Worm (Caenorhabditis elegans): ENCODE measurements around the gene F08G2.8.

The F08G2.8 gene

ce11 chrII:13872191-13872889, 20.2 kb downstream of the F08G2.8 start, which contains the start of the genes cup-14 and ndub-8 (continued):
- peak; percentile 65 for TF ChIP-seq ceh-82 (tag; optimal IDR thresholded peaks at IDR 0.05)

ce11 chrII:13875734-13876133, 23.6 kb downstream of the F08G2.8 start, which contains the start of gene ing-3:
TSS of gene ing-3 (plus strand) at chrII:13876034.
- no peak for TF ChIP-seq ama-1 (optimal IDR thresholded peaks at IDR 0.05)

DNA sequence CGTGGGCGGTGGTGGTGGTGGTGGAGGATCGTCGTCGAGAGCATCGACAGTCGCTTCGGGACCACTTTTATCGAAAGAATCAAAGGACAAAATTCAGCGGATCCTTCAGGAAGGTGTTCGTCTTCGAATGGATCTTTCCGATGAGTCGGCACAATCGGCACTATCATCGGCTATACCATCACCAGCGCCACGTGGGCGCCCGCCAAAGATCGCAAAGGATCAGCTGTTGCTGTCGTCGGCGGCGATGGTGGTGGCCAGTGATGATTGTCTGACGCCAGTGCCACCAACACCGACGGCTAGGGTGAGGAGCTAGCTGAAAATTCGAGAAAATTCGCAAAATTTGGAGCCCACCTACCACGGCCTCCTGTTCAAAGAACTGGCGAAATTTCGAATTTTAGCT, 25.9 kb downstream of the F08G2.8 start:
- no peak for TF ChIP-seq nhr-25 (tag; optimal IDR thresholded peaks at IDR 0.05)
- no peak for TF ChIP-seq mdl-1 (tag; optimal IDR thresholded peaks at IDR 0.05)

- TF ChIP-seq lsy-12 (tag; optimal IDR thresholded peaks at IDR 0.05) (no peak), elt-2 (tag; optimal IDR thresholded peaks at IDR 0.05) (no peak), fkh-10 (GFP tag; optimal IDR thresholded peaks at IDR 0.05) (no peak), sea-2 (GFP tag; optimal IDR thresholded peaks at IDR 0.05) (no peak)
Observed at ce11 chrII:13879589-13879988, 27.5 kb downstream of the F08G2.8 start.

DNA sequence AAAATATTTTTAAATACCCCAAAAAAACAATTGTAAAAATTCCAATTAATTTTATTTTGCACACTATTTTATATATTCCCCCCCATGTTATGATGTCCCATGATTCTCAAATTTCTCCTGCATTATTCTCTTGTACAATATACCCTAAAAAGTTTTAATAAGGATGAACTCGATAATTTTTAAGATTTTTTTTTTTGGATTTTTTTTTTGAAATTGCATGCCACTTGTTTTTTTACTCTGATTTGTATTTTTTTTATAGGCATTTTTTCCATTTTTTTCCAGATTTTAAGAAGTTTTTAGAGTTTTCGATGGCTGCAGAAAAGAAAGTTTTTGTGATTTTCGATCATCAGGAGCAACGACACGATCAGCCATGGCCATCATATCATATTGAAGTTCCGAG, 30.3 kb downstream of the F08G2.8 start, which contains the start of gene hda-10:
TSS of gene hda-10 (plus strand) at position 301 of the 400 bp plus-strand sequence.
- TF ChIP-seq ceh-16 (tag; optimal IDR thresholded peaks at IDR 0.05): no peak
- TF ChIP-seq sea-2 (GFP tag; optimal IDR thresholded peaks at IDR 0.05): no peak
- no peak for TF ChIP-seq nhr-12 (tag; optimal IDR thresholded peaks at IDR 0.05)

DNA sequence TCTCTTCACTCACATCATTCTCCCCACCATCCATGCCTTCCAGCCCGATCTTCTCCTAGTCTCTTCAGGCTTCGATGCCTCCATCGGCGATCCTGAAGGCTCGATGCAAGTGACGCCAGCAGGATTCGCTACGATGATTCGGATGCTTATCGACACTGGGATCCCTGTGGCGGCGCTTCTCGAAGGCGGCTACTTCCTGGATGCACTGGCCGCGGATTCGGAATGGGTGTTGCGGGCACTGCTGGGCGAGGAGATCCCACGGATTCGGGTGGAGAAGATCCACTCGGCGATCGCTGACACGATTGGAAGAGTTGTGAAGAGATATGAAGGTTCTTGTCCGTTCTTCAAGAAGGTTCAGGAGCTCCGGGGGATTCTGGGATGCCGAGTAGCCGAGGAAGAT, 34.3 kb downstream of the F08G2.8 start:
- no peak for TF ChIP-seq egl-5 (tag; optimal IDR thresholded peaks at IDR 0.05)
- TF ChIP-seq nhr-76 (tag; optimal IDR thresholded peaks at IDR 0.05): no peak
- TF ChIP-seq nhr-43 (tag; optimal IDR thresholded peaks at IDR 0.05; ENCODE audit: poor library complexity, severe bottlenecking): no peak
- TF ChIP-seq mdl-1 (tag; optimal IDR thresholded peaks at IDR 0.05): no peak
- no peak for TF ChIP-seq nhr-237 (tag; optimal IDR thresholded peaks at IDR 0.05)
- no peak for TF ChIP-seq sea-2 (GFP tag; optimal IDR thresholded peaks at IDR 0.05)
- no peak for TF ChIP-seq fkh-10 (GFP tag; optimal IDR thresholded peaks at IDR 0.05)
- TF ChIP-seq snpc-4 (tag; optimal IDR thresholded peaks at IDR 0.05): no peak
- no peak for TF ChIP-seq ceh-16 (tag; optimal IDR thresholded peaks at IDR 0.05)

ce11 chrII:13888278-13888677, 36.2 kb downstream of the F08G2.8 start, which contains the start of gene mcd-1:
TSS of gene mcd-1 (plus strand) at chrII:13888544.
- TF ChIP-seq lin-15B (tag; optimal IDR thresholded peaks at IDR 0.05): peak; percentile 89
- no peak for TF ChIP-seq ceh-16 (tag; optimal IDR thresholded peaks at IDR 0.05)
- TF ChIP-seq fos-1 (tag; optimal IDR thresholded peaks at IDR 0.05): no peak
- no peak for TF ChIP-seq skn-1 (tag; optimal IDR thresholded peaks at IDR 0.05)
- no peak for TF ChIP-seq ztf-4 (tag; optimal IDR thresholded peaks at IDR 0.05)
- TF ChIP-seq pha-4 (tag; optimal IDR thresholded peaks at IDR 0.05): peak; percentile 89
- no peak for TF ChIP-seq tbx-2 (tag; optimal IDR thresholded peaks at IDR 0.05)
- TF ChIP-seq elt-1 (tag; optimal IDR thresholded peaks at IDR 0.05): no peak
- no peak for TF ChIP-seq ceh-9 (tag; optimal IDR thresholded peaks at IDR 0.05)
- no peak for TF ChIP-seq jun-1 (tag; optimal IDR thresholded peaks at IDR 0.05)
- TF ChIP-seq ceh-82 (tag; optimal IDR thresholded peaks at IDR 0.05): no peak
- peak; percentile 28 for TF ChIP-seq hmg-11 (tag; optimal IDR thresholded peaks at IDR 0.05)
- no peak for TF ChIP-seq lsy-12 (tag; optimal IDR thresholded peaks at IDR 0.05)
- TF ChIP-seq elt-2 (tag; optimal IDR thresholded peaks at IDR 0.05): peak; percentile 17
- peak; percentile 68 for TF ChIP-seq lin-39 (tag; optimal IDR thresholded peaks at IDR 0.05)
- TF ChIP-seq zag-1 (tag; optimal IDR thresholded peaks at IDR 0.05): no peak
- TF ChIP-seq nhr-23 (tag; optimal IDR thresholded peaks at IDR 0.05): peak; percentile 32
- no peak for TF ChIP-seq daf-12 (tag; optimal IDR thresholded peaks at IDR 0.05)
- peak; percentile 25 for TF ChIP-seq snpc-4 (tag; optimal IDR thresholded peaks at IDR 0.05)
- no peak for TF ChIP-seq nhr-11 (tag; optimal IDR thresholded peaks at IDR 0.05)
- TF ChIP-seq nhr-43 (tag; optimal IDR thresholded peaks at IDR 0.05; ENCODE audit: poor library complexity, severe bottlenecking): no peak
- no peak for TF ChIP-seq pqm-1 (tag; optimal IDR thresholded peaks at IDR 0.05)
- no peak for TF ChIP-seq unc-62 (GFP tag; optimal IDR thresholded peaks at IDR 0.05)
- TF ChIP-seq nfya-1 (tag; optimal IDR thresholded peaks at IDR 0.05; ENCODE audit: insufficient read depth): peak; percentile 80
- peak; percentile 28 for TF ChIP-seq nhr-77 (tag; optimal IDR thresholded peaks at IDR 0.05)
- no peak for TF ChIP-seq aly-2 (tag; optimal IDR thresholded peaks at IDR 0.05)
- no peak for TF ChIP-seq nhr-237 (tag; optimal IDR thresholded peaks at IDR 0.05)
- no peak for TF ChIP-seq fkh-10 (GFP tag; optimal IDR thresholded peaks at IDR 0.05)
- TF ChIP-seq mdl-1 (tag; optimal IDR thresholded peaks at IDR 0.05): no peak
- TF ChIP-seq ZK546.5 (tag; optimal IDR thresholded peaks at IDR 0.05): no peak
- peak; percentile 27 for TF ChIP-seq ceh-28 (tag; optimal IDR thresholded peaks at IDR 0.05)
- TF ChIP-seq unc-39 (tag; optimal IDR thresholded peaks at IDR 0.05): no peak
- no peak for TF ChIP-seq egl-5 (tag; optimal IDR thresholded peaks at IDR 0.05)
- TF ChIP-seq ztf-11 (tag; optimal IDR thresholded peaks at IDR 0.05): no peak
